Worm (Caenorhabditis elegans) whole organism, L2 larva: ENCODE measurements around the gene elpc-3.

Source experiments
- C34F6.9 ChIP-seq: fragments of 150-350 bp; optimal IDR thresholded peaks from 2 replicates; lab custom pipeline; 2014; ENCODE audit warnings: missing biosample characterization, missing genetic modification characterization
- R02D3.7 ChIP-seq: fragments of 150-350 bp; optimal IDR thresholded peaks from 2 replicates; lab custom pipeline; 2014; ENCODE audit warnings: missing biosample characterization, missing genetic modification characterization
- alr-1 ChIP-seq: fragments of 150-350 bp; optimal IDR thresholded peaks from 2 replicates; lab custom pipeline; 2014; ENCODE audit warnings: missing biosample characterization, missing genetic modification characterization
- aly-2 ChIP-seq: fragments of 150-350 bp; optimal IDR thresholded peaks from 2 replicates; lab custom pipeline; 2014; ENCODE audit warnings: missing biosample characterization, missing genetic modification characterization
- ama-1 ChIP-seq: fragments of 150-350 bp; optimal IDR thresholded peaks from 2 replicates; lab custom pipeline; 2018; ENCODE audit warnings: inconsistent platforms
- blmp-1 ChIP-seq: sonication (generic microtip); optimal IDR thresholded peaks from 2 replicates; lab custom pipeline; 2017; ENCODE audit warnings: missing genetic modification characterization, mild to moderate bottlenecking, missing compliant biosample characterization, antibody characterized with exemption, moderate library complexity; ENCODE audit not compliant: insufficient read depth
- ceh-16 ChIP-seq: fragments of 150-350 bp; optimal IDR thresholded peaks from 2 replicates; lab custom pipeline; 2014; ENCODE audit warnings: missing biosample characterization, missing genetic modification characterization
- ceh-82 ChIP-seq: fragments of 150-350 bp; optimal IDR thresholded peaks from 2 replicates; lab custom pipeline; 2014; ENCODE audit warnings: missing biosample characterization, missing genetic modification characterization
- fos-1 ChIP-seq: fragments of 150-350 bp; optimal IDR thresholded peaks from 2 replicates; lab custom pipeline; 2014; ENCODE audit warnings: missing biosample characterization, missing genetic modification characterization
- lin-11 ChIP-seq: fragments of 150-350 bp; sonication (generic microtip); optimal IDR thresholded peaks from 2 replicates; lab custom pipeline; 2014; ENCODE audit warnings: missing biosample characterization, missing genetic modification characterization, inconsistent platforms, mixed read lengths
- lin-39 ChIP-seq: fragments of 150-350 bp; optimal IDR thresholded peaks from 2 replicates; lab custom pipeline; 2014; ENCODE audit warnings: missing biosample characterization, missing genetic modification reagents, missing genetic modification characterization
- lsy-2 ChIP-seq, 2 experiments: fragments of 150-350 bp in 1 of 2; sonication (generic microtip) in 1 of 2; optimal IDR thresholded peaks; 2 replicates each; lab custom pipeline; 2014 to 2017; ENCODE audit warnings: missing biosample characterization in 2 of 2, missing genetic modification characterization in 2 of 2
- mdl-1 ChIP-seq, 2 experiments: fragments of 150-350 bp in 1 of 2; sonication (generic microtip) in 1 of 2; optimal IDR thresholded peaks; 2 replicates each; lab custom pipeline; 2017; ENCODE audit warnings: missing biosample characterization in 2 of 2, missing genetic modification characterization in 2 of 2
- nhr-10 ChIP-seq: sonication (generic microtip); optimal IDR thresholded peaks from 2 replicates; lab custom pipeline; 2017; ENCODE audit warnings: missing biosample characterization, missing genetic modification characterization
- nhr-12 ChIP-seq: fragments of 150-350 bp; optimal IDR thresholded peaks from 2 replicates; lab custom pipeline; 2014; ENCODE audit warnings: missing biosample characterization, missing genetic modification characterization
- nhr-129 ChIP-seq: fragments of 150-350 bp; optimal IDR thresholded peaks from 2 replicates; lab custom pipeline; 2014; ENCODE audit warnings: missing biosample characterization, missing genetic modification characterization
- nhr-21 ChIP-seq: fragments of 150-350 bp; optimal IDR thresholded peaks from 2 replicates; lab custom pipeline; 2014; ENCODE audit warnings: missing biosample characterization, missing genetic modification characterization
- nhr-23 ChIP-seq: fragments of 150-350 bp; optimal IDR thresholded peaks from 2 replicates; lab custom pipeline; 2014; ENCODE audit warnings: missing biosample characterization, missing genetic modification reagents, missing genetic modification characterization
- nhr-237 ChIP-seq: fragments of 150-350 bp; optimal IDR thresholded peaks from 2 replicates; lab custom pipeline; 2014; ENCODE audit warnings: missing biosample characterization, missing genetic modification characterization
- nhr-25 ChIP-seq: fragments of 150-350 bp; sonication (generic microtip); optimal IDR thresholded peaks from 3 replicates; lab custom pipeline; 2014; ENCODE audit warnings: missing biosample characterization, missing genetic modification characterization
- nhr-6 ChIP-seq: fragments of 150-350 bp; optimal IDR thresholded peaks from 2 replicates; lab custom pipeline; 2014; ENCODE audit warnings: missing biosample characterization, missing genetic modification characterization
- nhr-77 ChIP-seq: fragments of 150-350 bp; optimal IDR thresholded peaks from 2 replicates; lab custom pipeline; 2014; ENCODE audit warnings: missing biosample characterization, missing genetic modification characterization
- sem-4 ChIP-seq: fragments of 150-350 bp; optimal IDR thresholded peaks from 2 replicates; lab custom pipeline; 2014; ENCODE audit warnings: missing biosample characterization, missing genetic modification reagents, missing genetic modification characterization
- sma-3 ChIP-seq: sonication (generic microtip); optimal IDR thresholded peaks from 2 replicates; lab custom pipeline; 2016; ENCODE audit warnings: missing genetic modification reagents, missing genetic modification characterization, missing compliant biosample characterization
- sma-9 ChIP-seq, 2 experiments: fragments of 150-350 bp in 1 of 2; sonication (generic microtip) in 1 of 2; optimal IDR thresholded peaks; 2 replicates each; lab custom pipeline; 2014 to 2016; ENCODE audit warnings: missing genetic modification characterization in 2 of 2, mild to moderate bottlenecking in 1 of 2, missing biosample characterization in 1 of 2, missing compliant biosample characterization in 1 of 2, missing genetic modification reagents in 1 of 2, moderate library complexity in 1 of 2
- snpc-4 ChIP-seq: fragments of 150-350 bp; optimal IDR thresholded peaks from 2 replicates; lab custom pipeline; 2014; ENCODE audit warnings: missing biosample characterization, missing genetic modification characterization
- unc-39 ChIP-seq: fragments of 150-350 bp; optimal IDR thresholded peaks from 2 replicates; lab custom pipeline; 2014; ENCODE audit warnings: missing biosample characterization, missing genetic modification characterization
- unc-55 ChIP-seq: fragments of 150-350 bp; sonication (generic microtip); optimal IDR thresholded peaks from 3 replicates; lab custom pipeline; 2014; ENCODE audit warnings: missing biosample characterization, missing genetic modification reagents, missing genetic modification characterization
- zag-1 ChIP-seq: fragments of 150-350 bp; optimal IDR thresholded peaks from 2 replicates; lab custom pipeline; 2014; ENCODE audit warnings: missing biosample characterization, missing genetic modification characterization
- ztf-1 ChIP-seq: fragments of 200-800 bp; sonication (Bioruptor generic); conservative IDR thresholded peaks from 2 replicates; pipeline ENCODE4 v1.3.6; 2022; ENCODE audit warnings: missing genetic modification characterization, missing compliant biosample characterization
- ztf-11 ChIP-seq: sonication (generic microtip); optimal IDR thresholded peaks from 2 replicates; lab custom pipeline; 2017; ENCODE audit warnings: missing biosample characterization, missing genetic modification characterization

The elpc-3 gene

DNA sequence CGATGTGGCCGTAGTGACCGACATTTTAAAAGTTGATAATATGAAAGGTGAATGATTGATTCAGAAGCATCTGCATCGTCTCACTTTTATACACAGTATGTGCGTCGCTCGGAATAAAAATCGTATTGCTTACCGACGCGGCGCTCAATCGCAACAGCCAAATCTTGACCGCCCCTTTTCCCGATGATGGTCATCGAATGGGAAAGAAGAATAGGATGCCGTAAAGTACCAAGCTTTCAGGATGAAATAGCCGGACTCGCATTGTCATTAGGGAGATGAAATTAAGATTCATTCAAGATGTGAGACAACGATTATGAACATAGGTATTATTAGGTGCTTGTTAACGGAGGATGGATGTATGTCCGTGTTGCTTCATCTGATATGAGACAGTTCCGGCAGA is 17.3 kb upstream of the elpc-3 start, which contains the start of gene lon-3:
lon-3 (minus strand) TSS at position 101 of the 400 bp plus-strand sequence.
- TF ChIP-seq nhr-6 (tag; lab: Kevin White, UChicago) (no peak), unc-55 (GFP tag; lab: Kevin White, UChicago) (no peak), ceh-16 (tag; lab: Kevin White, UChicago) (no peak), ceh-82 (tag; lab: Kevin White, UChicago) (no peak), ama-1 (lab: Kevin White, UChicago) (no peak), lsy-2 (tag; optimal IDR thresholded peaks at IDR 0.05; lab: Kevin White, UChicago) (no peak), aly-2 (no peak), sma-9 (GFP tag; optimal IDR thresholded peaks at IDR 0.05; lab: Kevin White, UChicago) (no peak), sma-9 (tag; optimal IDR thresholded peaks at IDR 0.05; lab: Kevin White, UChicago) (no peak), ztf-11 (tag; lab: Kevin White, UChicago) (no peak), nhr-25 (tag; lab: Kevin White, UChicago) (no peak), lin-39 (tag; lab: Kevin White, UChicago) (no peak), mdl-1 (tag; optimal IDR thresholded peaks at IDR 0.05; lab: Kevin White, UChicago) (no peak), nhr-12 (tag; lab: Kevin White, UChicago) (no peak), nhr-237 (tag; lab: Kevin White, UChicago) (no peak), sma-3 (GFP tag; lab: Kevin White, UChicago) (no peak)

DNA sequence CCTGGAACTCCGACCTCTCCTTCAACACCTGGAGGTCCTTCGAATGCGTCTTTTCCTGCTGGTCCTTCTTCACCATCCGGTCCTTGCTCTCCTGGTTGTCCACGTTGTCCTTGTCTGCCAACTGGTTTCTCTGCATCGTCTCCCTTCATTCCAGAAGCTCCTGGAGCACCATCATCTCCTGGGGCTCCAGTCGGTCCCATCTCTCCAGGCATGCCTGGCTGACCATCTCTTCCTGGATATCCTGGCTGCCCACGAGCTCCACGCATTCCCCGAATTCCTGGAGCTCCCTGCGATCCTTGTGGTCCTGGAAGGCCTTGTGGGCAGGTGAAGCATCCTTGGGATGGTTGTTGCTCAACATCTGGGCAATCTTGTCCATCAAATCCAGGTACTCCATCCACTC is 16.5 kb upstream of the elpc-3 start:
- TF ChIP-seq fos-1 (no peak), ztf-1 (0 out of 2 replicates have a peak, but pooled peaks have one; percentile 44)

DNA sequence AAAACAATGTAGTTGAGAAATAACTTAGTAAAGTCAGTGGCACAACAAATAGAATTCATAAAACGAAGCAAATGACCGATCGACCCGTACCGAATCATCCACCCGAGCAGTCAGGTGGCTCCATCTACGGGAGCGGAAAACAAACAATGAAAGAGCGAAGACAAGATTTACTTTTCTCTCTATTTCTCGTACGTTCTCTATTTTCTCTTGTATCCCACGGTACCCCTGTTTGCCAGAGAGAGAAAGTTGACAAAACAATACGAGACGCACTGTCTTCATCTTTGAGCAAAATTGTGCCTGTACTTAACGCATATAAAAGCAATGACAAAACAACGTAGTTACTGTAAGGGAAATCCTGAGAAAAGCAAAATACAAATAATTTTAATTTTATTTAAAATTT is 15.4 kb upstream of the elpc-3 start:
- TF ChIP-seq R02D3.7 (no peak), nhr-237 (tag; lab: Kevin White, UChicago) (no peak), nhr-21 (tag; lab: Kevin White, UChicago) (no peak), nhr-129 (tag; lab: Kevin White, UChicago) (peak; percentile 18), unc-39 (tag; lab: Kevin White, UChicago) (no peak), unc-55 (GFP tag; lab: Kevin White, UChicago) (no peak), sma-9 (GFP tag; optimal IDR thresholded peaks at IDR 0.05; lab: Kevin White, UChicago) (no peak), sma-9 (tag; optimal IDR thresholded peaks at IDR 0.05; lab: Kevin White, UChicago) (no peak), lin-11 (tag; lab: Kevin White, UChicago) (no peak)

DNA sequence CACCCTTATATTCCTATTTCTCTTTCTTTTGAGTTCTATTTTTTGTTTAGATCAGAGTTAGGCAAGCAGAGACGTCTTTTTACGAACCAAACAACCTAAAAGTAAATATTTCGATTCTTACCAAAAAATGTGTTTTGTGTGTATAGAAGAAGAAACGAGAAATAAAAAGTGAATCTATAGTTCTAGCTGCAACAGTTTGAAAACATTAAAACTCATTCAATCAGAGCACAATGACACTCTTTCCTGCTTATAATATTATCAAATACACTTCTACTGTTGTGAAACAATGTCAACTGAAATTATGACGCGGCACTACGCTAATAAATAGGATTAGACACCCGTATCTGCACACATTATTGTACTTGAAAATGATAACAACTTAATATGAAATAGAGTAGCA is 14.6 kb upstream of the elpc-3 start, which contains the start of gene ZK836.3:
ZK836.3 (minus strand) TSS at position 101 of the 400 bp plus-strand sequence.
- TF ChIP-seq nhr-23 (tag; lab: Kevin White, UChicago) = no peak
- TF ChIP-seq sem-4 (tag; lab: Kevin White, UChicago) = no peak
- no peak for TF ChIP-seq ztf-11 (tag; lab: Kevin White, UChicago)
- TF ChIP-seq sma-3 (GFP tag; lab: Kevin White, UChicago) = no peak
- TF ChIP-seq nhr-12 (tag; lab: Kevin White, UChicago) = no peak
- no peak for TF ChIP-seq zag-1 (tag; lab: Kevin White, UChicago)
- no peak for TF ChIP-seq alr-1 (tag; lab: Kevin White, UChicago)
- TF ChIP-seq unc-55 (GFP tag; lab: Kevin White, UChicago) = no peak
- TF ChIP-seq lin-11 (tag; lab: Kevin White, UChicago) = no peak
- TF ChIP-seq sma-9 (GFP tag; optimal IDR thresholded peaks at IDR 0.05; lab: Kevin White, UChicago) = no peak
- no peak for TF ChIP-seq sma-9 (tag; optimal IDR thresholded peaks at IDR 0.05; lab: Kevin White, UChicago)
- TF ChIP-seq fos-1 = no peak
- no peak for TF ChIP-seq lsy-2 (tag; optimal IDR thresholded peaks at IDR 0.05; lab: Kevin White, UChicago)
- no peak for TF ChIP-seq nhr-10
- no peak for TF ChIP-seq blmp-1 (tag; lab: Kevin White, UChicago)
- no peak for TF ChIP-seq nhr-77 (tag; lab: Kevin White, UChicago)

DNA sequence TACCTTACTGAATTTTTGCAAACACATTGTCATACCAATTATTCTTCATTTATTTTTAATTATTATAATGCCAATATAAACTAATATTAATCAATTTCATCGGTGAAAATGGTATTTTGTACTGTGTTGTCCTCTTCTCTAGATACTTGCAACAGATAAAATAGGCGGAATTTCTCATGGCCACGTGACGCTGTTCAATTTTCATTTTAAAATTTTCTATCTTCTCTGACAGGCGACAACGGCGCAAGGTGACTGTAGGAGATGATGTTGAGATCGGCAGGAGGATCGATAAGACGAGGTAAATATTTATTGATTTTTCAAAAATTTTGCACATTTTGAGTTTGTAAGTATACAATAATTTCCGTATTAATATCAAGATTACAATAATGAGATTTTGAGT is 13.1 kb upstream of the elpc-3 start, which contains the start of gene ogdh-2:
ogdh-2 (plus strand) TSS at position 233 of the 400 bp plus-strand sequence.
- TF ChIP-seq ceh-16 (tag; lab: Kevin White, UChicago) = peak; percentile 39
- TF ChIP-seq snpc-4 (tag; lab: Kevin White, UChicago) = no peak
- TF ChIP-seq sma-3 (GFP tag; lab: Kevin White, UChicago) = peak; percentile 48
- peak; percentile 6 for TF ChIP-seq nhr-21 (tag; lab: Kevin White, UChicago)
- TF ChIP-seq nhr-77 (tag; lab: Kevin White, UChicago) = no peak
- peak in 1 of 2 experiments; percentile 13 for TF ChIP-seq lsy-2 (tag; optimal IDR thresholded peaks at IDR 0.05; lab: Kevin White, UChicago)
- TF ChIP-seq fos-1 = peak; percentile 10
- TF ChIP-seq C34F6.9 (tag; lab: Kevin White, UChicago) = no peak
- no peak for TF ChIP-seq nhr-6 (tag; lab: Kevin White, UChicago)
- TF ChIP-seq nhr-25 (tag; lab: Kevin White, UChicago) = peak; percentile 40
